Worm (Caenorhabditis elegans): ENCODE results near the gene adss-1.

- TF ChIP-seq lin-40 (tag; optimal IDR thresholded peaks at IDR 0.05) (no peak), repo-1 (tag; optimal IDR thresholded peaks at IDR 0.05) (no peak), akir-1 (GFP tag; optimal IDR thresholded peaks at IDR 0.05) (no peak), F57C9.4 (tag; optimal IDR thresholded peaks at IDR 0.05) (no peak), snpc-4 (GFP tag; optimal IDR thresholded peaks at IDR 0.05) (no peak), snpc-4 (tag; optimal IDR thresholded peaks at IDR 0.05) (no peak), K11D2.4 (GFP tag; IDR thresholded peaks at IDR 0.05) (no peak), Y95B8A.8 (GFP tag; IDR thresholded peaks at IDR 0.05) (no peak), ztf-18 (tag; optimal IDR thresholded peaks at IDR 0.05) (no peak)
Measured at ce11 chrV:4857561-4857960, 34.3 kb upstream of the adss-1 start.
